Fruit fly (Drosophila melanogaster) whole organism, embryonic: ENCODE measurements around the gene Ciz1.

ENCODE experiments used
- Atf6 ChIP-seq: fragments of 200-800 bp; sonication (Bioruptor generic); IDR thresholded peaks from 2 replicates; pipeline ENCODE4 v1.3.6; 2022; ENCODE audit warnings: missing biosample characterization, missing genetic modification characterization
- B-H1 ChIP-seq: fragments of 200-800 bp; sonication (Bioruptor generic); IDR thresholded peaks from 3 replicates; pipeline ENCODE4 v1.3.6; 2022; ENCODE audit warnings: missing biosample characterization, missing genetic modification characterization
- Bteb2 ChIP-seq: fragments of 200-800 bp; sonication (Bioruptor generic); optimal IDR thresholded peaks from 2 replicates; lab custom pipeline; 2016; ENCODE audit warnings: missing biosample characterization, missing genetic modification characterization
- CG10959 ChIP-seq: fragments of 200-800 bp; sonication (Bioruptor generic); IDR thresholded peaks from 2 replicates; pipeline ENCODE4 v1.3.6; 2022; ENCODE audit warnings: missing biosample characterization, missing genetic modification characterization
- CG11247 ChIP-seq: fragments of 200-800 bp; sonication (Bioruptor generic); IDR thresholded peaks from 2 replicates; pipeline ENCODE4 v1.3.6; 2022; ENCODE audit warnings: missing biosample characterization, missing genetic modification characterization
- CG13624 ChIP-seq: fragments of 200-800 bp; sonication (Bioruptor generic); optimal IDR thresholded peaks from 2 replicates; lab custom pipeline; 2016; ENCODE audit warnings: missing biosample characterization, missing genetic modification characterization
- CG1529 ChIP-seq: fragments of 200-800 bp; sonication (Bioruptor generic); optimal IDR thresholded peaks from 3 replicates; lab custom pipeline; 2018; ENCODE audit warnings: missing biosample characterization, missing genetic modification characterization
- CG15601 ChIP-seq: fragments of 200-800 bp; sonication (Bioruptor generic); optimal IDR thresholded peaks from 3 replicates; lab custom pipeline; 2019; ENCODE audit warnings: missing biosample characterization, mild to moderate bottlenecking, missing genetic modification characterization, moderate library complexity
- CG16863 ChIP-seq: fragments of 200-800 bp; sonication (Bioruptor generic); optimal IDR thresholded peaks from 3 replicates; lab custom pipeline; 2016; ENCODE audit warnings: missing biosample characterization, missing genetic modification characterization
- CG1832 ChIP-seq: fragments of 200-800 bp; sonication (Bioruptor generic); optimal IDR thresholded peaks from 2 replicates; lab custom pipeline; 2017; ENCODE audit warnings: missing biosample characterization, mild to moderate bottlenecking, missing genetic modification characterization, inconsistent platforms
- CG2199 ChIP-seq: fragments of 200-800 bp; sonication (Bioruptor generic); IDR thresholded peaks from 3 replicates; pipeline ENCODE4 v1.3.6; 2022; ENCODE audit warnings: missing biosample characterization, missing genetic modification characterization
- CG2889 ChIP-seq: fragments of 200-800 bp; sonication (Bioruptor generic); IDR thresholded peaks from 3 replicates; pipeline ENCODE4 v1.3.6; 2022; ENCODE audit warnings: missing biosample characterization, missing genetic modification characterization
- CG7271 ChIP-seq: fragments of 200-800 bp; sonication (Bioruptor generic); optimal IDR thresholded peaks from 2 replicates; lab custom pipeline; 2018; ENCODE audit warnings: missing biosample characterization, mild to moderate bottlenecking, missing genetic modification characterization, moderate library complexity
- CG7372 ChIP-seq: fragments of 200-800 bp; sonication (Bioruptor generic); IDR thresholded peaks from 2 replicates; pipeline ENCODE4 v1.3.6; 2022; ENCODE audit warnings: missing biosample characterization, missing genetic modification characterization
- CG7786 ChIP-seq: fragments of 200-800 bp; sonication (Bioruptor generic); optimal IDR thresholded peaks from 2 replicates; lab custom pipeline; 2016; ENCODE audit warnings: missing biosample characterization, missing genetic modification characterization
- CG8944 ChIP-seq: fragments of 200-800 bp; sonication (Bioruptor generic); optimal IDR thresholded peaks from 3 replicates; lab custom pipeline; 2016; ENCODE audit warnings: missing biosample characterization, missing genetic modification characterization
- D ChIP-seq, 2 experiments: fragments of 200-800 bp in 1 of 2; fragments of >200 bp in 1 of 2; sonication (Bioruptor generic) in 1 of 2; optimal IDR thresholded peaks; 2 replicates in 1 of 2; 3 replicates in 1 of 2; lab custom pipeline; 2017; ENCODE audit warnings: mild to moderate bottlenecking in 1 of 2, missing biosample characterization in 1 of 2, missing genetic modification characterization in 1 of 2, missing genetic modification reagents in 1 of 2
- Dfd ChIP-seq, 2 experiments: fragments of >200 bp; optimal IDR thresholded peaks; 2 replicates each; lab custom pipeline; 2017; ENCODE audit warnings: missing biosample characterization in 2 of 2, missing genetic modification characterization in 2 of 2
- Fer1 ChIP-seq: fragments of 200-800 bp; sonication (Bioruptor generic); optimal IDR thresholded peaks from 2 replicates; lab custom pipeline; 2017; ENCODE audit warnings: missing biosample characterization, mild to moderate bottlenecking, missing genetic modification characterization
- HHEX ChIP-seq: fragments of 200-800 bp; sonication (Bioruptor generic); optimal IDR thresholded peaks from 3 replicates; lab custom pipeline; 2017; ENCODE audit warnings: missing biosample characterization, mild to moderate bottlenecking, missing genetic modification characterization, missing genetic modification reagents
- HLH3B ChIP-seq: fragments of 200-800 bp; sonication (Bioruptor generic); IDR thresholded peaks from 2 replicates; pipeline ENCODE4 v1.3.6; 2022; ENCODE audit warnings: missing biosample characterization, missing genetic modification characterization
- Hey ChIP-seq: fragments of 200-800 bp; sonication (Bioruptor generic); optimal IDR thresholded peaks from 3 replicates; lab custom pipeline; 2018; ENCODE audit warnings: missing biosample characterization, mild to moderate bottlenecking, missing genetic modification characterization
- Hr51 ChIP-seq, 2 experiments: fragments of 200-800 bp; sonication (Bioruptor generic); optimal IDR thresholded peaks; 2 replicates in 1 of 2; 3 replicates in 1 of 2; lab custom pipeline; 2016 to 2018; ENCODE audit warnings: missing biosample characterization in 2 of 2, missing genetic modification characterization in 2 of 2, mild to moderate bottlenecking in 1 of 2, moderate library complexity in 1 of 2
- NC2β ChIP-seq: fragments of 200-800 bp; sonication (Bioruptor generic); optimal IDR thresholded peaks from 2 replicates; lab custom pipeline; 2016; ENCODE audit warnings: missing biosample characterization, missing genetic modification characterization
- Oli ChIP-seq: fragments of 200-800 bp; sonication (Bioruptor generic); optimal IDR thresholded peaks from 2 replicates; lab custom pipeline; 2018; ENCODE audit warnings: missing biosample characterization, mild to moderate bottlenecking, missing genetic modification characterization, moderate library complexity
- Optix ChIP-seq: fragments of 200-800 bp; sonication (Bioruptor generic); IDR thresholded peaks from 3 replicates; pipeline ENCODE4 v1.3.6; 2022; ENCODE audit warnings: missing biosample characterization, missing genetic modification characterization
- Stat92E ChIP-seq, 3 experiments: fragments of >200 bp in 2 of 3; fragments of 200-800 bp in 1 of 3; sonication (Bioruptor generic) in 1 of 3; optimal IDR thresholded peaks; 2 replicates each; lab custom pipeline; 2017 to 2019; ENCODE audit warnings: missing biosample characterization in 3 of 3, missing genetic modification characterization in 3 of 3, mild to moderate bottlenecking in 1 of 3, moderate library complexity in 1 of 3
- Trl ChIP-seq, 3 experiments: fragments of >200 bp in 2 of 3; fragments of 200-800 bp in 1 of 3; sonication (Bioruptor generic) in 1 of 3; optimal IDR thresholded peaks; 2 replicates in 1 of 3; 3 replicates in 2 of 3; lab custom pipeline; 2016 to 2017; ENCODE audit warnings: missing biosample characterization in 1 of 3, missing genetic modification characterization in 1 of 3
- ase ChIP-seq: fragments of 200-800 bp; sonication (Bioruptor generic); IDR thresholded peaks from 3 replicates; pipeline ENCODE4 v1.3.6; 2022; ENCODE audit warnings: missing biosample characterization, missing genetic modification characterization
- croc ChIP-seq: fragments of 200-800 bp; sonication (Bioruptor generic); conservative IDR thresholded peaks from 3 replicates; pipeline ENCODE4 v1.3.6; 2022; ENCODE audit warnings: missing biosample characterization, missing genetic modification characterization
- cwo ChIP-seq: fragments of 200-800 bp; sonication (Bioruptor generic); optimal IDR thresholded peaks from 3 replicates; lab custom pipeline; 2017; ENCODE audit warnings: missing biosample characterization, missing genetic modification characterization, mild to moderate bottlenecking, moderate library complexity, missing genetic modification reagents
- danr ChIP-seq: fragments of 200-800 bp; sonication (Bioruptor generic); IDR thresholded peaks from 2 replicates; pipeline ENCODE4 v1.3.6; 2022; ENCODE audit warnings: missing biosample characterization, missing genetic modification characterization
- dysf ChIP-seq: fragments of 200-800 bp; sonication (Bioruptor generic); IDR thresholded peaks from 3 replicates; pipeline ENCODE4 v1.3.6; 2022; ENCODE audit warnings: missing biosample characterization, missing genetic modification characterization
- eyg ChIP-seq: fragments of 200-800 bp; sonication (Bioruptor generic); optimal IDR thresholded peaks from 3 replicates; lab custom pipeline; 2016; ENCODE audit warnings: missing biosample characterization, missing genetic modification characterization
- knrl ChIP-seq: fragments of 200-800 bp; sonication (Bioruptor generic); IDR thresholded peaks from 3 replicates; pipeline ENCODE4 v1.3.6; 2022; ENCODE audit warnings: missing biosample characterization, missing genetic modification characterization; ENCODE audit not compliant: partially characterized antibody
- lola ChIP-seq, 3 experiments: fragments of >200 bp in 2 of 3; fragments of 200-800 bp in 1 of 3; sonication (Bioruptor generic) in 1 of 3; optimal IDR thresholded peaks; 2 replicates each; lab custom pipeline; 2017 to 2019; ENCODE audit warnings: missing biosample characterization in 3 of 3, missing genetic modification characterization in 3 of 3, mild to moderate bottlenecking in 1 of 3, moderate library complexity in 1 of 3
- nmo ChIP-seq: fragments of 200-800 bp; sonication (Bioruptor generic); optimal IDR thresholded peaks from 2 replicates; lab custom pipeline; 2018; ENCODE audit warnings: missing biosample characterization, mild to moderate bottlenecking, missing genetic modification characterization, moderate library complexity
- odd ChIP-seq: fragments of 200-800 bp; sonication (Bioruptor generic); optimal IDR thresholded peaks from 2 replicates; lab custom pipeline; 2017; ENCODE audit warnings: missing biosample characterization, mild to moderate bottlenecking, missing genetic modification characterization
- otp ChIP-seq: fragments of 200-800 bp; sonication (Bioruptor generic); IDR thresholded peaks from 3 replicates; pipeline ENCODE4, ENCODE4 v1.3.6; 2022; ENCODE audit warnings: missing biosample characterization, missing genetic modification characterization
- p53 ChIP-seq: fragments of 200-800 bp; sonication (Bioruptor generic); optimal IDR thresholded peaks from 2 replicates; lab custom pipeline; 2016; ENCODE audit warnings: missing biosample characterization, missing genetic modification characterization
- pnt ChIP-seq: fragments of 200-800 bp; sonication (Bioruptor generic); optimal IDR thresholded peaks from 3 replicates; lab custom pipeline; 2016; ENCODE audit warnings: missing biosample characterization, missing genetic modification characterization
- row ChIP-seq: fragments of 200-800 bp; sonication (Bioruptor generic); IDR thresholded peaks from 3 replicates; pipeline ENCODE4 v1.3.6; 2022; ENCODE audit warnings: missing biosample characterization, missing genetic modification characterization
- scrt ChIP-seq: fragments of 200-800 bp; sonication (Bioruptor generic); optimal IDR thresholded peaks from 2 replicates; lab custom pipeline; 2018; ENCODE audit warnings: missing biosample characterization, mild to moderate bottlenecking, missing genetic modification characterization, moderate library complexity
- sug ChIP-seq: fragments of 200-800 bp; optimal IDR thresholded peaks from 2 replicates; lab custom pipeline; 2019; ENCODE audit warnings: missing biosample characterization, mild to moderate bottlenecking, missing genetic modification characterization, moderate library complexity
- unc-4 ChIP-seq: fragments of 200-800 bp; sonication (Bioruptor generic); IDR thresholded peaks from 2 replicates; pipeline ENCODE4 v1.3.6; 2022; ENCODE audit warnings: missing biosample characterization, missing genetic modification characterization; ENCODE audit not compliant: partially characterized antibody
- vnd ChIP-seq: fragments of 200-800 bp; sonication (Bioruptor generic); IDR thresholded peaks from 3 replicates; pipeline ENCODE4 v1.3.6; 2022; ENCODE audit warnings: missing biosample characterization, missing genetic modification characterization; ENCODE audit not compliant: partially characterized antibody
- zen2 ChIP-seq: fragments of 200-800 bp; sonication (Bioruptor generic); IDR thresholded peaks from 3 replicates; pipeline ENCODE4 v1.3.6; 2022; ENCODE audit warnings: missing biosample characterization, missing genetic modification characterization; ENCODE audit not compliant: partially characterized antibody
- zf30C ChIP-seq: fragments of 200-800 bp; sonication (Bioruptor generic); optimal IDR thresholded peaks from 3 replicates; lab custom pipeline; 2018; ENCODE audit warnings: missing biosample characterization, mild to moderate bottlenecking, missing genetic modification characterization
- zfh1 ChIP-seq: fragments of 200-800 bp; sonication (Bioruptor generic); IDR thresholded peaks from 3 replicates; pipeline ENCODE4 v1.3.6; 2022; ENCODE audit warnings: missing biosample characterization, missing genetic modification characterization

Ciz1 gene

dm6 chr3L:9897164-9897783 is 32.8 kb downstream of the Ciz1 start (continued):
- TF ChIP-seq CG10959 (GFP tag; lab: Robert Waterston, UW) (no peak), otp (no peak), CG2199 (GFP tag; lab: Robert Waterston, UW) (no peak), zfh1 (GFP tag; lab: Robert Waterston, UW) (no peak), unc-4 (GFP tag; lab: Robert Waterston, UW) (no peak), Dfd (GFP tag; optimal IDR thresholded peaks at IDR 0.05; lab: Kevin White, UChicago) (no peak), D (optimal IDR thresholded peaks at IDR 0.05; lab: Kevin White, UChicago) (no peak), D (GFP tag; optimal IDR thresholded peaks at IDR 0.05; lab: Kevin White, UChicago) (no peak), Oli (tag; lab: Kevin White, UChicago) (no peak), danr (no peak), cwo (peak; percentile 3), Hey (no peak), CG15601 (tag; lab: Kevin White, UChicago) (no peak), B-H1 (GFP tag; lab: Robert Waterston, UW) (no peak), CG7372 (no peak), CG1832 (GFP tag; lab: Kevin White, UChicago) (no peak), zf30C (GFP tag; lab: Kevin White, UChicago) (no peak), ase (GFP tag; lab: Robert Waterston, UW) (no peak), CG7271 (no peak), knrl (GFP tag; lab: Robert Waterston, UW) (no peak), HLH3B (GFP tag; lab: Robert Waterston, UW) (no peak), zen2 (GFP tag; lab: Robert Waterston, UW) (no peak), sug (tag; lab: Kevin White, UChicago) (peak; percentile 39), p53 (GFP tag; lab: Kevin White, UChicago) (no peak), scrt (GFP tag; lab: Kevin White, UChicago) (no peak), CG16863 (GFP tag; lab: Kevin White, UChicago) (no peak), NC2β (GFP tag; lab: Kevin White, UChicago) (no peak), CG7786 (GFP tag; lab: Kevin White, UChicago) (no peak), Atf6 (GFP tag; lab: Robert Waterston, UW) (no peak), CG13624 (no peak), CG2889 (GFP tag; lab: Robert Waterston, UW) (no peak), Hr51 (GFP tag; optimal IDR thresholded peaks at IDR 0.05; lab: Kevin White, UChicago) (no peak), vnd (GFP tag; lab: Robert Waterston, UW) (no peak), Optix (GFP tag; lab: Robert Waterston, UW) (no peak), croc (GFP tag; lab: Robert Waterston, UW) (no peak), CG8944 (GFP tag; lab: Kevin White, UChicago) (no peak), Stat92E (GFP tag; optimal IDR thresholded peaks at IDR 0.05; lab: Kevin White, UChicago) (no peak), odd (GFP tag; lab: Kevin White, UChicago) (no peak), Fer1 (GFP tag; lab: Kevin White, UChicago) (no peak), Trl (optimal IDR thresholded peaks at IDR 0.05; lab: Kevin White, UChicago) (no peak), Trl (GFP tag; optimal IDR thresholded peaks at IDR 0.05; lab: Kevin White, UChicago) (no peak), Bteb2 (no peak), nmo (GFP tag; lab: Kevin White, UChicago) (no peak), dysf (GFP tag; lab: Robert Waterston, UW) (0 out of 3 replicates have a peak, but pooled peaks have one; percentile 7), pnt (GFP tag; lab: Kevin White, UChicago) (no peak), eyg (GFP tag; lab: Kevin White, UChicago) (no peak), HHEX (GFP tag; lab: Kevin White, UChicago) (no peak), lola (GFP tag; optimal IDR thresholded peaks at IDR 0.05; lab: Kevin White, UChicago) (no peak), CG1529 (GFP tag; lab: Kevin White, UChicago) (no peak), row (no peak), CG11247 (GFP tag; lab: Robert Waterston, UW) (no peak)
